Fruit fly (Drosophila melanogaster): ENCODE data around the gene CG11608.

Gene CG11608

dm6 chr3R:12622778-12623177, 15.5 kb upstream of the CG11608 start:
- no peak for TF ChIP-seq CrebA (GFP tag; optimal IDR thresholded peaks at IDR 0.05; ENCODE audit: borderline replicate concordance)
- no peak for TF ChIP-seq Vsx2 (GFP tag; optimal IDR thresholded peaks at IDR 0.05; ENCODE audit: partially characterized antibody)
- no peak for TF ChIP-seq CG9705 (GFP tag; optimal IDR thresholded peaks at IDR 0.05)
- no peak for TF ChIP-seq woc (GFP tag; optimal IDR thresholded peaks at IDR 0.05)
- no peak for TF ChIP-seq pan (optimal IDR thresholded peaks at IDR 0.05)
- TF ChIP-seq sv (GFP tag; optimal IDR thresholded peaks at IDR 0.05) = no peak
- peak; percentile 94 for TF ChIP-seq Dfd (GFP tag; optimal IDR thresholded peaks at IDR 0.05)
- no peak for TF ChIP-seq OdsH (GFP tag; optimal IDR thresholded peaks at IDR 0.05)

dm6 chr3R:12624913-12625312, 13.4 kb upstream of the CG11608 start:
- no peak for TF ChIP-seq dl (GFP tag; optimal IDR thresholded peaks at IDR 0.05; ENCODE audit: insufficient read depth in 1 of 2, partially characterized antibody in 2 of 2)
- TF ChIP-seq Rel (GFP tag; optimal IDR thresholded peaks at IDR 0.05) = no peak
- TF ChIP-seq Rel (tag; optimal IDR thresholded peaks at IDR 0.05) = no peak
- no peak for TF ChIP-seq brk (GFP tag; optimal IDR thresholded peaks at IDR 0.05)

dm6 chr3R:12626674-12627382, 11.5 kb upstream of the CG11608 start:
- TF ChIP-seq psq (GFP tag; optimal IDR thresholded peaks at IDR 0.05) = peak; percentile 94
- TF ChIP-seq OdsH (GFP tag; optimal IDR thresholded peaks at IDR 0.05) = no peak

- TF ChIP-seq Sp1 (GFP tag; optimal IDR thresholded peaks at IDR 0.05) (peak; percentile 25), Hr78 (GFP tag; optimal IDR thresholded peaks at IDR 0.05) (no peak), sv (GFP tag; optimal IDR thresholded peaks at IDR 0.05) (peak; percentile 76), Rel (GFP tag; optimal IDR thresholded peaks at IDR 0.05) (no peak), Rel (tag; optimal IDR thresholded peaks at IDR 0.05) (peak; percentile 66), lola (GFP tag; optimal IDR thresholded peaks at IDR 0.05) (no peak), sage (GFP tag; optimal IDR thresholded peaks at IDR 0.05) (no peak), psq (GFP tag; optimal IDR thresholded peaks at IDR 0.05) (no peak), pan (optimal IDR thresholded peaks at IDR 0.05) (no peak), br (GFP tag; optimal IDR thresholded peaks at IDR 0.05) (peak; percentile 56), h (GFP tag; optimal IDR thresholded peaks at IDR 0.05) (peak; percentile 78), dl (GFP tag; optimal IDR thresholded peaks at IDR 0.05; ENCODE audit: insufficient read depth in 1 of 2, partially characterized antibody in 2 of 2) (no peak), Hr83 (GFP tag; optimal IDR thresholded peaks at IDR 0.05; ENCODE audit: poor library complexity, severe bottlenecking) (peak; percentile 96), N (GFP tag; optimal IDR thresholded peaks at IDR 0.05) (no peak), foxo (GFP tag; optimal IDR thresholded peaks at IDR 0.05) (peak in 1 of 2 experiments; percentile 84), OdsH (GFP tag; optimal IDR thresholded peaks at IDR 0.05) (peak; percentile 13), woc (GFP tag; optimal IDR thresholded peaks at IDR 0.05) (peak; percentile 3), dmrt93B (GFP tag; optimal IDR thresholded peaks at IDR 0.05) (peak; percentile 37), GATAd (GFP tag; optimal IDR thresholded peaks at IDR 0.05) (no peak), Dif (GFP tag; optimal IDR thresholded peaks at IDR 0.05; ENCODE audit: partially characterized antibody) (no peak), CG9705 (GFP tag; optimal IDR thresholded peaks at IDR 0.05) (peak; percentile 33), Vsx2 (GFP tag; optimal IDR thresholded peaks at IDR 0.05; ENCODE audit: partially characterized antibody) (no peak), rgr (GFP tag; optimal IDR thresholded peaks at IDR 0.05) (peak; percentile 79), Abd-B (GFP tag; optimal IDR thresholded peaks at IDR 0.05) (no peak), CrebA (GFP tag; optimal IDR thresholded peaks at IDR 0.05; ENCODE audit: borderline replicate concordance) (no peak), brk (GFP tag; optimal IDR thresholded peaks at IDR 0.05) (no peak), Myc (optimal IDR thresholded peaks at IDR 0.05) (peak; percentile 75), ey (GFP tag; optimal IDR thresholded peaks at IDR 0.05) (peak; percentile 55), tai (GFP tag; optimal IDR thresholded peaks at IDR 0.05) (no peak), jim (GFP tag; optimal IDR thresholded peaks at IDR 0.05) (peak; percentile 53), Dfd (GFP tag; optimal IDR thresholded peaks at IDR 0.05) (no peak), CG32264 (GFP tag; optimal IDR thresholded peaks at IDR 0.05) (no peak), usp (GFP tag; optimal IDR thresholded peaks at IDR 0.05) (no peak), Hnf4 (GFP tag; optimal IDR thresholded peaks at IDR 0.05) (peak; percentile 87), Mio (GFP tag; optimal IDR thresholded peaks at IDR 0.05) (no peak), dsf (GFP tag; optimal IDR thresholded peaks at IDR 0.05; ENCODE audit: borderline replicate concordance) (no peak), HLH106 (tag; optimal IDR thresholded peaks at IDR 0.05) (peak; percentile 73), Jra (GFP tag; optimal IDR thresholded peaks at IDR 0.05) (peak; percentile 84), fru (GFP tag; optimal IDR thresholded peaks at IDR 0.05) (peak; percentile 31)
Measured at dm6 chr3R:12627691-12628148, 10.6 kb upstream of the CG11608 start, which contains the start of the genes Vha55 and Snx3. Vha55 (minus strand) TSS chr3R:12627829. Snx3 (plus strand) TSS chr3R:12628031.

Data from whole organism, wandering third instar larva.